Worm (Caenorhabditis elegans) whole organism, L2 larva: ENCODE data around the gene act-4.

ENCODE experiments used
- C34F6.9 ChIP-seq: fragments of 150-350 bp; optimal IDR thresholded peaks from 2 replicates; lab custom pipeline; 2014; ENCODE audit warnings: missing biosample characterization, missing genetic modification characterization
- R02D3.7 ChIP-seq: fragments of 150-350 bp; optimal IDR thresholded peaks from 2 replicates; lab custom pipeline; 2014; ENCODE audit warnings: missing biosample characterization, missing genetic modification characterization
- Y55F3AM.14 ChIP-seq: fragments of 200-800 bp; sonication (Bioruptor generic); optimal IDR thresholded peaks from 2 replicates; lab custom pipeline; 2018; ENCODE audit warnings: mild to moderate bottlenecking, missing genetic modification characterization, missing compliant biosample characterization
- alr-1 ChIP-seq: fragments of 150-350 bp; optimal IDR thresholded peaks from 2 replicates; lab custom pipeline; 2014; ENCODE audit warnings: missing biosample characterization, missing genetic modification characterization
- ama-1 ChIP-seq: fragments of 150-350 bp; optimal IDR thresholded peaks from 2 replicates; lab custom pipeline; 2018; ENCODE audit warnings: inconsistent platforms
- ceh-16 ChIP-seq: fragments of 150-350 bp; optimal IDR thresholded peaks from 2 replicates; lab custom pipeline; 2014; ENCODE audit warnings: missing biosample characterization, missing genetic modification characterization
- lin-13 ChIP-seq: fragments of 150-350 bp; optimal IDR thresholded peaks from 2 replicates; lab custom pipeline; 2014; ENCODE audit warnings: missing biosample characterization, missing genetic modification reagents, missing genetic modification characterization
- nhr-12 ChIP-seq: fragments of 150-350 bp; optimal IDR thresholded peaks from 2 replicates; lab custom pipeline; 2014; ENCODE audit warnings: missing biosample characterization, missing genetic modification characterization
- nhr-237 ChIP-seq: fragments of 150-350 bp; optimal IDR thresholded peaks from 2 replicates; lab custom pipeline; 2014; ENCODE audit warnings: missing biosample characterization, missing genetic modification characterization
- nhr-77 ChIP-seq: fragments of 150-350 bp; optimal IDR thresholded peaks from 2 replicates; lab custom pipeline; 2014; ENCODE audit warnings: missing biosample characterization, missing genetic modification characterization
- skn-1 ChIP-seq: sonication (generic microtip); optimal IDR thresholded peaks from 2 replicates; lab custom pipeline; 2017; ENCODE audit warnings: missing biosample characterization, missing genetic modification characterization
- ztf-1 ChIP-seq: fragments of 200-800 bp; sonication (Bioruptor generic); conservative IDR thresholded peaks from 2 replicates; pipeline ENCODE4 v1.3.6; 2022; ENCODE audit warnings: missing genetic modification characterization, missing compliant biosample characterization

DNA sequence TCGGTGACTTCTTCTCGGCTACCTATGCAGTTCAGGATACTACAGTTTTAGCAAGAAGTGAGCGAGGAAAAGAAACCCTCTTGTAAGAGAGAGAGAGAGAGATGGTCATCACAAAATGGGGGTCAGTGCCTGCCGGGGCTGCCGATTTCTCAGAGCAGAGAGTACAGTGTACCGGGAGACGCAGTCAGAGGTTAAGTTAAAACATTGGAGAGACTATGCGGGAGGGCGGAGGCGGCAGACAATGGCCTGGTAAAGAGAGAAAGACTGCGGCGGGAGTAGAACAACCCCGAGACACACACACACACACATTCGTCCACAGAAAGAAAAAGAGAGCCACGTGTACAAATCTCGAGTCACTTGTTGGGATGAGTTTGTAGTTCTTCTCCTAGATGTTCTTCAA is 11.0 kb downstream of the act-4 start:
- TF ChIP-seq nhr-237 (tag; lab: Kevin White, UChicago) (no peak), skn-1 (tag; lab: Kevin White, UChicago) (no peak), ama-1 (lab: Kevin White, UChicago) (no peak), nhr-12 (tag; lab: Kevin White, UChicago) (no peak), Y55F3AM.14 (GFP tag; lab: Kevin White, UChicago) (no peak), ztf-1 (GFP tag; lab: Robert Waterston, UW) (no peak), C34F6.9 (peak; percentile 27), R02D3.7 (tag; lab: Kevin White, UChicago) (no peak), nhr-77 (tag; lab: Kevin White, UChicago) (no peak), ceh-16 (peak; percentile 34), lin-13 (GFP tag; lab: Kevin White, UChicago) (no peak), alr-1 (tag; lab: Kevin White, UChicago) (no peak)
